Worm (Caenorhabditis elegans) whole organism, L4/young adult: ENCODE measurements around the gene ufc-1.

Experiments
- W03F9.2 ChIP-seq: fragments of 150-350 bp; optimal IDR thresholded peaks from 2 replicates; lab custom pipeline; 2014; ENCODE audit warnings: missing biosample characterization, missing genetic modification characterization
- him-1 ChIP-seq: sonication (generic microtip); optimal IDR thresholded peaks from 2 replicates; lab custom pipeline; 2016; ENCODE audit warnings: missing genotype, missing genetic modification reagents, missing genetic modification characterization, missing compliant biosample characterization

ce11 chrIII:9300670-9301069, 30.6 kb upstream of the ufc-1 start:
- TF ChIP-seq W03F9.2 (tag; lab: Kevin White, UChicago) (no peak), him-1 (no peak)
